Fruit fly (Drosophila melanogaster) S2 (cell line): Measurements from ENCODE around the gene Rsph9.

Experiments
- CG8478 ChIP-seq: fragments of >200 bp; optimal IDR thresholded peaks from 2 replicates; lab custom pipeline; 2018
- CTCF ChIP-seq, 2 experiments: fragments of >200 bp; optimal IDR thresholded peaks; 2 replicates each; lab custom pipeline; 2018

- TF ChIP-seq CTCF (optimal IDR thresholded peaks at IDR 0.05; lab: Kevin White, UChicago) (no peak), CG8478 (no peak)
Observed at dm6 chr2L:17421366-17421765, 8.9 kb upstream of the Rsph9 start.
